Worm (Caenorhabditis elegans) whole organism, L4/young adult: ENCODE data around the gene gldi-11.

Experiments used
- W03F9.2 ChIP-seq: fragments of 150-350 bp; optimal IDR thresholded peaks from 2 replicates; lab custom pipeline; 2014; ENCODE audit warnings: missing biosample characterization, missing genetic modification characterization
- dao-5 ChIP-seq: sonication (generic microtip); optimal IDR thresholded peaks from 2 replicates; lab custom pipeline; 2016; ENCODE audit warnings: missing genotype, missing genetic modification characterization, moderate library complexity, missing compliant biosample characterization
- him-1 ChIP-seq: sonication (generic microtip); optimal IDR thresholded peaks from 2 replicates; lab custom pipeline; 2016; ENCODE audit warnings: missing genotype, missing genetic modification reagents, missing genetic modification characterization, missing compliant biosample characterization

ce11 chrII:4954099-4954959 lies 8.7 kb upstream of the gldi-11 start:
- TF ChIP-seq W03F9.2 (tag; lab: Kevin White, UChicago) = no peak
- no peak for TF ChIP-seq him-1 (tag; lab: Kevin White, UChicago)
- no peak for TF ChIP-seq dao-5 (tag; lab: Kevin White, UChicago)
